Worm (Caenorhabditis elegans) whole organism, mixed stage, embryonic: ENCODE measurements around the gene C18A11.2.
A peak's percentile ranks its signal among the peaks of the same experiment; 100 is the strongest.

Experiments used
- bed-3 ChIP-seq: fragments of 200-800 bp; sonication (Bioruptor generic); optimal IDR thresholded peaks from 3 replicates; lab custom pipeline; 2018; ENCODE audit warnings: mild to moderate bottlenecking, missing genetic modification characterization, moderate library complexity, missing compliant biosample characterization
- blmp-1 ChIP-seq: fragments of 150-350 bp; optimal IDR thresholded peaks from 2 replicates; lab custom pipeline; 2014; ENCODE audit warnings: missing biosample characterization, missing genetic modification characterization
- ceh-39 ChIP-seq: fragments of 150-350 bp; optimal IDR thresholded peaks from 2 replicates; lab custom pipeline; 2014; ENCODE audit warnings: missing biosample characterization, missing genetic modification characterization
- ceh-43 ChIP-seq: fragments of 200-800 bp; sonication (Bioruptor generic); optimal IDR thresholded peaks from 2 replicates; lab custom pipeline; 2018; ENCODE audit warnings: mild to moderate bottlenecking, missing genetic modification characterization, moderate library complexity, missing compliant biosample characterization
- ceh-83 ChIP-seq: fragments of 200-800 bp; sonication (Bioruptor generic); optimal IDR thresholded peaks from 2 replicates; lab custom pipeline; 2018; ENCODE audit warnings: mild to moderate bottlenecking, missing genetic modification characterization, missing compliant biosample characterization
- ces-1 ChIP-seq: fragments of 150-350 bp; optimal IDR thresholded peaks from 2 replicates; lab custom pipeline; 2014; ENCODE audit warnings: missing biosample characterization, missing genetic modification reagents, missing genetic modification characterization
- cnd-1 ChIP-seq: fragments of 200-800 bp; sonication (Bioruptor generic); optimal IDR thresholded peaks from 2 replicates; lab custom pipeline; 2018; ENCODE audit warnings: mild to moderate bottlenecking, missing genetic modification characterization, missing compliant biosample characterization
- drap-1 ChIP-seq: fragments of 200-800 bp; sonication (Bioruptor generic); optimal IDR thresholded peaks from 3 replicates; lab custom pipeline; 2018; ENCODE audit warnings: mild to moderate bottlenecking, missing genetic modification characterization, missing compliant biosample characterization
- elt-1 ChIP-seq: sonication (generic microtip); optimal IDR thresholded peaks from 2 replicates; lab custom pipeline; 2017; ENCODE audit warnings: missing genetic modification characterization, mild to moderate bottlenecking, missing compliant biosample characterization, antibody characterized with exemption, moderate library complexity, borderline replicate concordance; ENCODE audit not compliant: insufficient read depth
- elt-3 ChIP-seq: fragments of 150-350 bp; optimal IDR thresholded peaks from 2 replicates; lab custom pipeline; 2014; ENCODE audit warnings: missing biosample characterization, missing genetic modification characterization
- flh-1 ChIP-seq: fragments of 200-800 bp; sonication (Bioruptor generic); optimal IDR thresholded peaks from 2 replicates; lab custom pipeline; 2018; ENCODE audit warnings: mild to moderate bottlenecking, missing genetic modification characterization, moderate library complexity, missing compliant biosample characterization
- ham-2 ChIP-seq: fragments of 200-800 bp; sonication (Bioruptor generic); optimal IDR thresholded peaks from 2 replicates; lab custom pipeline; 2018; ENCODE audit warnings: mild to moderate bottlenecking, missing genetic modification characterization, missing compliant biosample characterization
- hlh-1 ChIP-seq: fragments of 150-350 bp; optimal IDR thresholded peaks from 2 replicates; lab custom pipeline; 2014; ENCODE audit warnings: missing biosample characterization, missing genetic modification reagents, missing genetic modification characterization
- lsy-2 ChIP-seq: fragments of 150-350 bp; optimal IDR thresholded peaks from 2 replicates; lab custom pipeline; 2014; ENCODE audit warnings: missing biosample characterization, missing genetic modification characterization
- mab-5 ChIP-seq: fragments of 150-350 bp; optimal IDR thresholded peaks from 2 replicates; lab custom pipeline; 2014; ENCODE audit warnings: missing biosample characterization, missing genetic modification characterization
- mep-1 ChIP-seq: fragments of 150-350 bp; optimal IDR thresholded peaks from 2 replicates; lab custom pipeline; 2017; ENCODE audit warnings: missing biosample characterization, missing genetic modification reagents, missing genetic modification characterization, inconsistent platforms
- mls-2 ChIP-seq: sonication (generic microtip); optimal IDR thresholded peaks from 2 replicates; lab custom pipeline; 2016; ENCODE audit warnings: mild to moderate bottlenecking, missing genetic modification characterization, moderate library complexity, missing compliant biosample characterization
- nhr-12 ChIP-seq: fragments of 150-350 bp; optimal IDR thresholded peaks from 2 replicates; lab custom pipeline; 2014; ENCODE audit warnings: missing biosample characterization, missing genetic modification characterization
- nhr-2 ChIP-seq: fragments of 150-350 bp; optimal IDR thresholded peaks from 2 replicates; lab custom pipeline; 2014; ENCODE audit warnings: missing biosample characterization, missing genetic modification characterization
- nhr-237 ChIP-seq: fragments of 150-350 bp; optimal IDR thresholded peaks from 2 replicates; lab custom pipeline; 2014; ENCODE audit warnings: missing biosample characterization, missing genetic modification characterization
- nhr-28 ChIP-seq: fragments of 150-350 bp; optimal IDR thresholded peaks from 2 replicates; lab custom pipeline; 2014; ENCODE audit warnings: missing biosample characterization, missing genetic modification characterization
- nhr-76 ChIP-seq: sonication (generic microtip); optimal IDR thresholded peaks from 2 replicates; lab custom pipeline; 2017; ENCODE audit warnings: missing biosample characterization, missing genetic modification characterization
- pha-4 ChIP-seq: fragments of 150-350 bp; optimal IDR thresholded peaks from 2 replicates; lab custom pipeline; 2018; ENCODE audit warnings: missing biosample characterization, missing genetic modification reagents, missing genetic modification characterization
- sem-2 ChIP-seq: fragments of 200-800 bp; sonication (Bioruptor generic); optimal IDR thresholded peaks from 2 replicates; lab custom pipeline; 2018; ENCODE audit warnings: mild to moderate bottlenecking, missing genetic modification characterization, missing compliant biosample characterization
- snpc-4 ChIP-seq: fragments of 150-350 bp; optimal IDR thresholded peaks from 2 replicates; lab custom pipeline; 2014; ENCODE audit warnings: missing biosample characterization, missing genetic modification characterization
- sptf-1 ChIP-seq: sonication (generic microtip); optimal IDR thresholded peaks from 2 replicates; lab custom pipeline; 2017; ENCODE audit warnings: mild to moderate bottlenecking, missing genetic modification characterization, moderate library complexity, missing compliant biosample characterization
- tbx-8 ChIP-seq: fragments of 200-800 bp; sonication (Bioruptor generic); optimal IDR thresholded peaks from 2 replicates; lab custom pipeline; 2018; ENCODE audit warnings: mild to moderate bottlenecking, missing genetic modification characterization, moderate library complexity, missing compliant biosample characterization
- unc-120 ChIP-seq: sonication (generic microtip); optimal IDR thresholded peaks from 2 replicates; lab custom pipeline; 2017; ENCODE audit warnings: missing genetic modification characterization, missing compliant biosample characterization; ENCODE audit not compliant: poor library complexity, severe bottlenecking
- unc-39 ChIP-seq: fragments of 150-350 bp; optimal IDR thresholded peaks from 2 replicates; lab custom pipeline; 2014; ENCODE audit warnings: missing biosample characterization, missing genetic modification characterization
- unc-62 ChIP-seq: fragments of 150-350 bp; optimal IDR thresholded peaks from 2 replicates; lab custom pipeline; 2014; ENCODE audit warnings: missing biosample characterization, missing genetic modification reagents, missing genetic modification characterization
- zip-8 ChIP-seq: fragments of 150-350 bp; optimal IDR thresholded peaks from 2 replicates; lab custom pipeline; 2014; ENCODE audit warnings: missing biosample characterization, missing genetic modification characterization
- ztf-11 ChIP-seq: fragments of 150-350 bp; optimal IDR thresholded peaks from 2 replicates; lab custom pipeline; 2014; ENCODE audit warnings: missing biosample characterization, missing genetic modification characterization

C18A11.2 gene

ce11 chrX:8059999-8060398 lies 7.4 kb upstream of the C18A11.2 start:
- TF ChIP-seq ceh-39 (tag; lab: Kevin White, UChicago) (no peak), hlh-1 (no peak), lsy-2 (tag; lab: Kevin White, UChicago) (no peak), unc-120 (no peak), mep-1 (tag; lab: Kevin White, UChicago) (no peak), ham-2 (GFP tag; lab: Kevin White, UChicago) (peak; percentile 1), zip-8 (tag; lab: Kevin White, UChicago) (no peak), nhr-2 (tag; lab: Kevin White, UChicago) (peak; percentile 17), snpc-4 (no peak), ztf-11 (tag; lab: Kevin White, UChicago) (no peak)
- TF ChIP-seq, all 35 proteins: peak for 2

ce11 chrX:8060823-8061222 lies 6.5 kb upstream of the C18A11.2 start, which contains the start of gene C18A11.3:
TSS of gene C18A11.3 (plus strand) at chrX:8061123.
- TF ChIP-seq pha-4 (tag; lab: Kevin White, UChicago) = no peak
- TF ChIP-seq nhr-2 (tag; lab: Kevin White, UChicago) = no peak
- no peak for TF ChIP-seq nhr-76 (tag; lab: Kevin White, UChicago)
- no peak for TF ChIP-seq ces-1 (GFP tag; lab: Kevin White, UChicago)
- no peak for TF ChIP-seq unc-120
- TF ChIP-seq mab-5 (tag; lab: Kevin White, UChicago) = no peak
- TF ChIP-seq ceh-83 = no peak
- TF ChIP-seq ham-2 (GFP tag; lab: Kevin White, UChicago) = no peak
- TF ChIP-seq zip-8 (tag; lab: Kevin White, UChicago) = no peak
- TF ChIP-seq tbx-8 (GFP tag; lab: Kevin White, UChicago) = no peak
- no peak for TF ChIP-seq nhr-28
- TF ChIP-seq nhr-237 (tag; lab: Kevin White, UChicago) = no peak
- no peak for TF ChIP-seq flh-1 (GFP tag; lab: Kevin White, UChicago)
- TF ChIP-seq sptf-1 (tag; lab: Kevin White, UChicago) = no peak
- no peak for TF ChIP-seq mls-2 (tag; lab: Kevin White, UChicago)

ce11 chrX:8069293-8069692 lies 1.9 kb downstream of the C18A11.2 start, which contains the start of gene C18A11.1:
TSS of gene C18A11.1 (plus strand) at chrX:8069328.
- TF ChIP-seq nhr-237 (tag; lab: Kevin White, UChicago) (no peak), ces-1 (GFP tag; lab: Kevin White, UChicago) (no peak)
- TF ChIP-seq, all 35 proteins: peak for 0

- TF ChIP-seq nhr-12 = no peak
- no peak for TF ChIP-seq tbx-8 (GFP tag; lab: Kevin White, UChicago)
- no peak for TF ChIP-seq ceh-39 (tag; lab: Kevin White, UChicago)
- no peak for TF ChIP-seq drap-1
- TF ChIP-seq ceh-43 = no peak
- no peak for TF ChIP-seq nhr-2 (tag; lab: Kevin White, UChicago)
- no peak for TF ChIP-seq sptf-1 (tag; lab: Kevin White, UChicago)
- no peak for TF ChIP-seq ham-2 (GFP tag; lab: Kevin White, UChicago)
- TF ChIP-seq lsy-2 (tag; lab: Kevin White, UChicago) = no peak
- no peak for TF ChIP-seq nhr-76 (tag; lab: Kevin White, UChicago)
- TF ChIP-seq elt-1 (tag; lab: Kevin White, UChicago) = no peak
- no peak for TF ChIP-seq nhr-237 (tag; lab: Kevin White, UChicago)
- TF ChIP-seq elt-3 (tag; lab: Kevin White, UChicago) = no peak
- TF ChIP-seq mls-2 (tag; lab: Kevin White, UChicago) = no peak
- TF ChIP-seq zip-8 (tag; lab: Kevin White, UChicago) = no peak
- no peak for TF ChIP-seq ceh-83
- TF ChIP-seq ces-1 (GFP tag; lab: Kevin White, UChicago) = no peak
- no peak for TF ChIP-seq snpc-4
- TF ChIP-seq unc-62 (GFP tag; lab: Kevin White, UChicago) = no peak
- no peak for TF ChIP-seq unc-39
Measured at ce11 chrX:8074527-8074926, 7.2 kb downstream of the C18A11.2 start.

- no peak for TF ChIP-seq ceh-43
- no peak for TF ChIP-seq nhr-28
- no peak for TF ChIP-seq elt-3 (tag; lab: Kevin White, UChicago)
- no peak for TF ChIP-seq ham-2 (GFP tag; lab: Kevin White, UChicago)
- no peak for TF ChIP-seq elt-1 (tag; lab: Kevin White, UChicago)
- no peak for TF ChIP-seq snpc-4
- no peak for TF ChIP-seq sem-2 (GFP tag; lab: Kevin White, UChicago)
- TF ChIP-seq drap-1 = no peak
- no peak for TF ChIP-seq ces-1 (GFP tag; lab: Kevin White, UChicago)
- TF ChIP-seq pha-4 (tag; lab: Kevin White, UChicago) = no peak
- TF ChIP-seq ceh-39 (tag; lab: Kevin White, UChicago) = no peak
- TF ChIP-seq unc-39 = no peak
- no peak for TF ChIP-seq bed-3
- TF ChIP-seq unc-120 = no peak
- TF ChIP-seq cnd-1 (tag; lab: Kevin White, UChicago) = no peak
- no peak for TF ChIP-seq blmp-1 (tag; lab: Kevin White, UChicago)
- no peak for TF ChIP-seq nhr-12
- no peak for TF ChIP-seq flh-1 (GFP tag; lab: Kevin White, UChicago)
- TF ChIP-seq hlh-1 = no peak
- TF ChIP-seq, all 35 proteins: peak for 0
Measured at ce11 chrX:8077748-8078147, 10.4 kb downstream of the C18A11.2 start, which contains the start of gene C46F2.1. TSS of gene C46F2.1 (plus strand) at chrX:8078048.
